Fruit fly (Drosophila melanogaster): ENCODE data around the gene Acbp4.

dm6 chr3L:7087347-7087746 lies 40.7 kb downstream of the Acbp4 start:
- TF ChIP-seq CG13424 (tag; optimal IDR thresholded peaks at IDR 0.05) (no peak), CG15696 (tag; optimal IDR thresholded peaks at IDR 0.05) (no peak)

All from whole organism, embryonic.